Fruit fly (Drosophila melanogaster) whole organism, adult: ENCODE results near the gene CaMKII.

ENCODE experiments used
- CG11617 ChIP-seq: fragments of 200-800 bp; sonication (Bioruptor generic); optimal IDR thresholded peaks from 2 replicates; lab custom pipeline; 2017; ENCODE audit warnings: mild to moderate bottlenecking, missing biosample characterization, missing genetic modification reagents, missing genetic modification characterization
- CG1620 ChIP-seq: fragments of 200-800 bp; sonication (Bioruptor generic); optimal IDR thresholded peaks from 2 replicates; lab custom pipeline; 2016; ENCODE audit warnings: missing biosample characterization, missing genetic modification characterization
- CG7045 ChIP-seq: fragments of 200-800 bp; sonication (Bioruptor generic); optimal IDR thresholded peaks from 2 replicates; lab custom pipeline; 2017; ENCODE audit warnings: missing biosample characterization, mild to moderate bottlenecking, missing genetic modification characterization
- Hr96 ChIP-seq: fragments of 200-800 bp; sonication (Bioruptor generic); optimal IDR thresholded peaks from 2 replicates; lab custom pipeline; 2016; ENCODE audit warnings: missing biosample characterization, missing genetic modification characterization
- cnc ChIP-seq, 2 experiments: fragments of >200 bp; optimal IDR thresholded peaks; 2 replicates each; lab custom pipeline; 2017
- kay ChIP-seq: fragments of 200-800 bp; sonication (Bioruptor generic); peaks from one replicate; lab custom pipeline; 2016; ENCODE audit warnings: missing biosample characterization, missing genetic modification characterization, borderline replicate concordance
- ovo ChIP-seq: fragments of 200-800 bp; sonication (Bioruptor generic); optimal IDR thresholded peaks from 2 replicates; lab custom pipeline; 2016; ENCODE audit warnings: missing biosample characterization, missing genetic modification characterization
- pad ChIP-seq: fragments of 200-800 bp; sonication (Bioruptor generic); optimal IDR thresholded peaks from 3 replicates; lab custom pipeline; 2017; ENCODE audit warnings: missing biosample characterization, missing genetic modification characterization, mild to moderate bottlenecking, moderate library complexity, missing genetic modification reagents
- tj ChIP-seq: fragments of 200-800 bp; sonication (Bioruptor generic); optimal IDR thresholded peaks from 3 replicates; lab custom pipeline; 2017; ENCODE audit warnings: missing biosample characterization, mild to moderate bottlenecking, missing genetic modification characterization, moderate library complexity

DNA sequence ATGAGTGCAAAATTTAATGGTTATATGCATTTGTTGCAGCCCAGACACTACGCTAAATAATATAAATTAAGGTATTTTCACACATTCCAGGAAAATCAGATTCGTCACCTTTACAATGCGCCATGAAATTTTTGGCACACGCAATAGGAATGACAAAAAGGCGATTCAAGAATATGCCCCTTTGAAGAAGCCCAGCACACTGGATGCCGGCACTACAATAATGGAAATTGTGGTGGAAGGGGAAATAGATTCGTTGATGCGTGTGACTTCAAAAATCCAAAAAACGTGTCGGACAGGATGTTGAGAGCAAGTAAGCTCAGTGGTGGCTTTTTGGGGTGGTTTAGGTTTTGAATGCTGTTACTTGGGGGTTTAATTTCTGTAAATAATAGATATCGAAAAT, 65.1 kb downstream of the CaMKII start:
- TF ChIP-seq kay (no peak), CG1620 (GFP tag; lab: Kevin White, UChicago) (no peak), pad (GFP tag; lab: Kevin White, UChicago) (no peak), ovo (no peak), Hr96 (GFP tag; lab: Kevin White, UChicago) (no peak), CG11617 (no peak), cnc (optimal IDR thresholded peaks at IDR 0.05; lab: Kevin White, UChicago) (no peak), tj (GFP tag; lab: Kevin White, UChicago) (no peak), CG7045 (no peak)
